Worm (Caenorhabditis elegans): ENCODE data around the gene C33C12.7.

ce11 chrII:2221196-2221896 lies 46.1 kb upstream of the C33C12.7 start:
- no peak for TF ChIP-seq elt-3 (tag; optimal IDR thresholded peaks at IDR 0.05)
- TF ChIP-seq nhr-23 (tag; optimal IDR thresholded peaks at IDR 0.05) = no peak
- TF ChIP-seq nhr-237 (tag; optimal IDR thresholded peaks at IDR 0.05) = no peak
- TF ChIP-seq nhr-25 (tag; optimal IDR thresholded peaks at IDR 0.05) = no peak
- no peak for TF ChIP-seq egl-27 (tag; optimal IDR thresholded peaks at IDR 0.05)
- TF ChIP-seq blmp-1 (tag; optimal IDR thresholded peaks at IDR 0.05; ENCODE audit: insufficient read depth) = no peak
- no peak for TF ChIP-seq lin-11 (tag; optimal IDR thresholded peaks at IDR 0.05)
- no peak for TF ChIP-seq ztf-4 (tag; optimal IDR thresholded peaks at IDR 0.05)
- no peak for TF ChIP-seq skn-1 (tag; optimal IDR thresholded peaks at IDR 0.05)
- TF ChIP-seq unc-62 (GFP tag; optimal IDR thresholded peaks at IDR 0.05) = no peak
- no peak for TF ChIP-seq mab-5 (tag; optimal IDR thresholded peaks at IDR 0.05)
- no peak for TF ChIP-seq R02D3.7 (tag; optimal IDR thresholded peaks at IDR 0.05)
- no peak for TF ChIP-seq zag-1 (tag; optimal IDR thresholded peaks at IDR 0.05)
